Worm (Caenorhabditis elegans) whole organism, L3 larva: Measurements from ENCODE around the gene mrpl-1.

Source experiments
- R02D3.7 ChIP-seq: fragments of 150-350 bp; optimal IDR thresholded peaks from 2 replicates; lab custom pipeline; 2014; ENCODE audit warnings: missing biosample characterization, missing genetic modification characterization
- ZK546.5 ChIP-seq: sonication (generic microtip); optimal IDR thresholded peaks from 2 replicates; lab custom pipeline; 2017; ENCODE audit warnings: missing biosample characterization, missing genetic modification characterization
- ama-1 ChIP-seq: fragments of 150-350 bp; optimal IDR thresholded peaks from 2 replicates; lab custom pipeline; 2018
- ceh-16 ChIP-seq: sonication (generic microtip); optimal IDR thresholded peaks from 2 replicates; lab custom pipeline; 2017; ENCODE audit warnings: missing biosample characterization, missing genetic modification characterization
- ceh-82 ChIP-seq: fragments of 150-350 bp; optimal IDR thresholded peaks from 2 replicates; lab custom pipeline; 2014; ENCODE audit warnings: missing biosample characterization, missing genetic modification characterization
- ceh-9 ChIP-seq: sonication (generic microtip); optimal IDR thresholded peaks from 2 replicates; lab custom pipeline; 2018; ENCODE audit warnings: missing biosample characterization, missing genetic modification characterization
- egl-5 ChIP-seq: fragments of 150-350 bp; optimal IDR thresholded peaks from 2 replicates; lab custom pipeline; 2017; ENCODE audit warnings: missing biosample characterization, missing genetic modification reagents, missing genetic modification characterization, inconsistent platforms
- elt-1 ChIP-seq: fragments of 150-350 bp; optimal IDR thresholded peaks from 2 replicates; lab custom pipeline; 2014; ENCODE audit warnings: missing biosample characterization, missing genetic modification characterization
- elt-2 ChIP-seq: sonication (generic microtip); optimal IDR thresholded peaks from 2 replicates; lab custom pipeline; 2016; ENCODE audit warnings: missing genetic modification reagents, mild to moderate bottlenecking, missing genetic modification characterization, missing compliant biosample characterization
- eor-1 ChIP-seq, 2 experiments: fragments of 150-350 bp; optimal IDR thresholded peaks; 2 replicates each; lab custom pipeline; 2014 to 2018; ENCODE audit warnings: missing biosample characterization in 2 of 2, missing genetic modification characterization in 2 of 2
- fkh-10 ChIP-seq: sonication (generic microtip); optimal IDR thresholded peaks from 2 replicates; lab custom pipeline; 2017; ENCODE audit warnings: missing biosample characterization, missing genetic modification reagents, missing genetic modification characterization
- fkh-2 ChIP-seq: fragments of 150-350 bp; optimal IDR thresholded peaks from 2 replicates; lab custom pipeline; 2014; ENCODE audit warnings: missing biosample characterization, missing genetic modification reagents, missing genetic modification characterization
- fos-1 ChIP-seq: fragments of 150-350 bp; optimal IDR thresholded peaks from 2 replicates; lab custom pipeline; 2014; ENCODE audit warnings: missing biosample characterization, missing genetic modification characterization
- jun-1 ChIP-seq: fragments of 150-350 bp; optimal IDR thresholded peaks from 2 replicates; lab custom pipeline; 2014; ENCODE audit warnings: missing biosample characterization, missing genetic modification reagents, missing genetic modification characterization
- lin-15B ChIP-seq: fragments of 150-350 bp; optimal IDR thresholded peaks from 2 replicates; lab custom pipeline; 2014; ENCODE audit warnings: missing biosample characterization, missing genetic modification characterization
- lin-39 ChIP-seq: fragments of 150-350 bp; optimal IDR thresholded peaks from 2 replicates; lab custom pipeline; 2018; ENCODE audit warnings: missing biosample characterization, missing genetic modification reagents, missing genetic modification characterization
- lsy-12 ChIP-seq: sonication (generic microtip); optimal IDR thresholded peaks from 2 replicates; lab custom pipeline; 2016; ENCODE audit warnings: mild to moderate bottlenecking, missing genetic modification characterization, missing compliant biosample characterization
- mdl-1 ChIP-seq: fragments of 150-350 bp; optimal IDR thresholded peaks from 2 replicates; lab custom pipeline; 2014; ENCODE audit warnings: missing biosample characterization, missing genetic modification characterization
- nhr-11 ChIP-seq: fragments of 150-350 bp; optimal IDR thresholded peaks from 2 replicates; lab custom pipeline; 2014; ENCODE audit warnings: missing biosample characterization, missing genetic modification characterization
- nhr-25 ChIP-seq: sonication (generic microtip); optimal IDR thresholded peaks from 2 replicates; lab custom pipeline; 2017; ENCODE audit warnings: missing biosample characterization, missing genetic modification characterization
- nhr-28 ChIP-seq: fragments of 150-350 bp; optimal IDR thresholded peaks from 2 replicates; lab custom pipeline; 2014; ENCODE audit warnings: missing biosample characterization, missing genetic modification characterization
- nhr-43 ChIP-seq: sonication (generic microtip); optimal IDR thresholded peaks from 2 replicates; lab custom pipeline; 2016; ENCODE audit warnings: mild to moderate bottlenecking, missing genetic modification characterization, missing compliant biosample characterization; ENCODE audit not compliant: poor library complexity, severe bottlenecking
- nhr-67 ChIP-seq: fragments of 150-350 bp; optimal IDR thresholded peaks from 2 replicates; lab custom pipeline; 2014; ENCODE audit warnings: missing biosample characterization, missing genetic modification characterization
- nhr-77 ChIP-seq: fragments of 150-350 bp; optimal IDR thresholded peaks from 2 replicates; lab custom pipeline; 2014; ENCODE audit warnings: missing biosample characterization, missing genetic modification characterization
- pqm-1 ChIP-seq: fragments of 150-350 bp; optimal IDR thresholded peaks from 2 replicates; lab custom pipeline; 2017; ENCODE audit warnings: missing biosample characterization, missing genetic modification characterization, inconsistent platforms
- skn-1 ChIP-seq: fragments of 150-350 bp; optimal IDR thresholded peaks from 2 replicates; lab custom pipeline; 2014; ENCODE audit warnings: missing biosample characterization, missing genetic modification characterization
- tbx-2 ChIP-seq: sonication (generic microtip); optimal IDR thresholded peaks from 2 replicates; lab custom pipeline; 2016; ENCODE audit warnings: mild to moderate bottlenecking, missing genetic modification characterization, missing compliant biosample characterization
- unc-39 ChIP-seq: sonication (generic microtip); optimal IDR thresholded peaks from 4 replicates; lab custom pipeline; 2017; ENCODE audit warnings: missing biosample characterization, missing genetic modification characterization
- unc-62 ChIP-seq: fragments of 150-350 bp; sonication (generic microtip); optimal IDR thresholded peaks from 4 replicates; lab custom pipeline; 2014; ENCODE audit warnings: missing biosample characterization, missing genetic modification reagents, missing genetic modification characterization
- zag-1 ChIP-seq: fragments of 150-350 bp; optimal IDR thresholded peaks from 2 replicates; lab custom pipeline; 2014; ENCODE audit warnings: missing biosample characterization, missing genetic modification characterization
- ztf-11 ChIP-seq: fragments of 150-350 bp; optimal IDR thresholded peaks from 2 replicates; lab custom pipeline; 2014; ENCODE audit warnings: missing biosample characterization, missing genetic modification characterization
- ztf-4 ChIP-seq: fragments of 150-350 bp; optimal IDR thresholded peaks from 2 replicates; lab custom pipeline; 2014; ENCODE audit warnings: missing biosample characterization, missing genetic modification characterization

mrpl-1 gene

DNA sequence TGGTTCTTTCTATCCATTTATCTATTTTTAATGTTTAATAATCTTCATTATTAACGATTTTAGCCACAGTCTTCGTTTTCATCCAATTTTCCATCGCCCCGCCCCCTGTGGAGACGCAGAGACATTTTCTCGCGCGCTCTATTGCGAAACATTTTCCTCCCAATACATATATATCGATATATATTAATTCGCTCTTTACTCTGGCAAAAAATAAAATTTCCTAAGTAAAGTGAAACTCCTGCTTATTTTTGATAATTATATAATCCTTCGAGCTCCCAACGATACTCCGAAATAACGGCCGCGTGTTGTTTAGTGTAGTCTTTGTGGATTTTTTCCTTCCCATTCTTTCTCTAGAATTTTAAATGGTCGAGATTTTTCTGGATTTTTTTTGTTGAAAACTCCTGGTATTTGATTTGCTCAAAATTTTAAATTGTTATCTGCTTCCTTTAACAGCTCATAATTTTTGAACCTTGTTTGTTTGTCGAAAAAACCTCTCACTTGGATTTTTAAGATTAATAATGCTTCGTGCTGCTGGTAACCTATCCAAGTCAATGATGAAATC is 19.0 kb upstream of the mrpl-1 start, which contains the start of gene sucg-1:
Gene sucg-1 (plus strand): TSS at position 512 of the 562 bp plus-strand sequence.
- TF ChIP-seq lin-15B (peak; percentile 14), nhr-77 (no peak), ZK546.5 (tag; lab: Kevin White, UChicago) (no peak), elt-1 (tag; lab: Kevin White, UChicago) (no peak)

DNA sequence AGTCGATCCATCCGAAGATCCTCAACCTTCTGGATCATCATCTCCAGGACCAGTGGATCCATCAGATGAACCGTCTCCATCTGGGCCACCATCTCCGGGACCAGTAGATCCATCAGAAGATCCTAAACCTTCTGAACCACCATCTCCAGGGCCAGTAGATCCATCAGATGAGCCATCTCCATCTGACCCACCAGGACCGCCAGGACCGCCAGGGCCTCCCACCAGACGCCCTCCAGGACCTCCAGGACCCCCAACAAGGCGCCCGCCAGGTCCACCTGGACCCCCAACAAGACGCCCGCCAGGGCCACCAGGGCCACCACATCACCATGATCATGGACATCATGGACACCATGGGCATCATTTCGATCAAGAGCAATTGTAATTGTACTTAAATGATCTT is 17.8 kb upstream of the mrpl-1 start:
- TF ChIP-seq tbx-2 (tag; lab: Kevin White, UChicago) (no peak), ztf-4 (tag; lab: Kevin White, UChicago) (no peak), eor-1 (tag; optimal IDR thresholded peaks at IDR 0.05; lab: Kevin White, UChicago) (no peak), jun-1 (tag; lab: Kevin White, UChicago) (no peak), nhr-25 (no peak), ceh-16 (tag; lab: Kevin White, UChicago) (no peak), fkh-10 (GFP tag; lab: Kevin White, UChicago) (no peak), nhr-11 (no peak), ama-1 (lab: Kevin White, UChicago) (no peak), nhr-43 (tag; lab: Kevin White, UChicago) (no peak), unc-39 (tag; lab: Kevin White, UChicago) (no peak), zag-1 (tag; lab: Kevin White, UChicago) (no peak)

DNA sequence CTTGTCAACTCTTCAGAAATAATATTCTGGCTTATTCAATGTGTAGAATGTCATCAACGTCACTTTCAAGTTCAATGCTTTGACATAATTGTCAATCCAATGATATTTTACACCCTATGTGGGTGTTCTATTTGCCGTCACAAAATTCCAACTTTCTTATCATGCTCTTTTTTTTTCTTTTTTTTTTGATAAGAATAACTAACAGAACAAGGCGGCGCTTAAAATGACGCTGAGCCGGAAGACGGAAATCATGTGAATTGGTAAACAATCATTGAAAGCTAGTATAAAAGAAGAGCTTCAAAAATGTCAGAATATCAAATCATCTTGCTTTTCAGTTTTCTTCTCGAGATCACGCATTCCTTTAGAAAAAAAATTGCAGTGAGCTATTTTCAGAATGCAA is 16.8 kb upstream of the mrpl-1 start, which contains the start of gene C50F7.5:
Gene C50F7.5 (plus strand): TSS at position 395 of the 400 bp plus-strand sequence.
- no peak for TF ChIP-seq fos-1 (tag; lab: Kevin White, UChicago)
- TF ChIP-seq elt-2 (tag; lab: Kevin White, UChicago) = peak; percentile 56
- TF ChIP-seq fkh-10 (GFP tag; lab: Kevin White, UChicago) = no peak
- peak; percentile 8 for TF ChIP-seq pqm-1 (tag; lab: Kevin White, UChicago)

DNA sequence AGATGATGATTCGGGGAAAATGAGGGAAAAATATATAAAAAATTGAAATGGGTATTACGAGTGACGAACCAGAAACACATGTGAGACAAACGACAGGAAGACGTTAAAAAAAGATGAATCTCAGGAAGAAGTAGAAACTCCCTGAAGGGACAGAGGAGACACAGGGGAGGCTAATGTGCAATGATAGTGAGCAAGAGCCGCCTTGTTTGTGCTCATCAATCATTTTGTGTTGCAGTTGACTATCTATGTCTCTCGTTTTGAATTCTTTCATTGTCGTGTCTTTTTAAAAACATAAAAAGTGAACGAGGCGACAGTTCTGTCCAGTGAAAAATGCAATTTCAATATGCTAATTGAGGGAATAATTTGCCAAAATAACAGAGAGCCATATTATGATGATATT is 15.4 kb upstream of the mrpl-1 start:
- TF ChIP-seq ztf-4 (tag; lab: Kevin White, UChicago) (no peak), fos-1 (tag; lab: Kevin White, UChicago) (no peak), nhr-43 (tag; lab: Kevin White, UChicago) (no peak), egl-5 (tag; lab: Kevin White, UChicago) (no peak), lin-39 (tag; lab: Kevin White, UChicago) (peak; percentile 73), zag-1 (tag; lab: Kevin White, UChicago) (no peak), mdl-1 (tag; lab: Kevin White, UChicago) (no peak)

DNA sequence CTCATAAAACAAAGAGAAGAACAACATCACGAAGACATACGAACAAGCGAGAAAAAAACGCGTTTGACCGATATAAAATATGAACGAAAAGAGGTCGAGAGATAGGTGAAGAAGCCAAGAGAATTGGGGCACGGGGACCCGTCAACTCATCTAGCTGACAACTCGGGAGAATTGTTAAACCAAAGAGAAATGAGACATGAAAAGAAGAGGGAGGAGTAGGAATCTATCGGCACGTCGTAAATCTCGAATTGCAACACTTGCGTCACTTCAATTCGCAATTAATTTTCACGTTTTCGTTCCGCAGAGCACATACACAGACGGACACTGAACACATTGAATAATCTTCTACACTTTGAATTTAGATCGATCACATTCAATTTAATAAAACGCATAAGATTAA is 14.1 kb upstream of the mrpl-1 start:
- TF ChIP-seq fkh-2 (tag; lab: Kevin White, UChicago) (no peak), egl-5 (tag; lab: Kevin White, UChicago) (peak; percentile 76)

DNA sequence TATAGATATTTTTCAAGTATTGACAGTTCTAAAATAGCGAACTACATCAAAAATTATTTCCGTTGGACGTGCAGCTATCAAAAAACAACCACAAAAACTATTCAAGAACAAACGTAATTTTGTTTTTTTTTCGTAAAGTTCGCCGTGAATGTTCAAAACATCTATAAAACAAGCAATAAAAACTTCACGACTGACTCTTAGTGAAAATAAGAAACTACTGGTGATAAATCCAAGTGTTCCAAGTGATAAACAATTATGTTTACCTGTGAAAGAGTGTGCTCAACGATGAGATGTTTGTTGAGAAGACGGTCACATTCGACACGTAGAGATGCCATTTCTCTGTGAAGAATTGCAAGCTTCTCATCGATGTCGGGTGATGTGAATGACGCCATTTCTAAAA is 13.3 kb upstream of the mrpl-1 start, which contains the start of gene C50F7.6:
Gene C50F7.6 (minus strand): TSS at position 394 of the 400 bp plus-strand sequence.
- TF ChIP-seq unc-62 (GFP tag; lab: Kevin White, UChicago) = no peak
- peak; percentile 53 for TF ChIP-seq egl-5 (tag; lab: Kevin White, UChicago)
- no peak for TF ChIP-seq ceh-9 (tag; lab: Kevin White, UChicago)
- no peak for TF ChIP-seq R02D3.7
- no peak for TF ChIP-seq nhr-11
- TF ChIP-seq ceh-16 (tag; lab: Kevin White, UChicago) = no peak
- TF ChIP-seq lsy-12 (tag; lab: Kevin White, UChicago) = no peak

DNA sequence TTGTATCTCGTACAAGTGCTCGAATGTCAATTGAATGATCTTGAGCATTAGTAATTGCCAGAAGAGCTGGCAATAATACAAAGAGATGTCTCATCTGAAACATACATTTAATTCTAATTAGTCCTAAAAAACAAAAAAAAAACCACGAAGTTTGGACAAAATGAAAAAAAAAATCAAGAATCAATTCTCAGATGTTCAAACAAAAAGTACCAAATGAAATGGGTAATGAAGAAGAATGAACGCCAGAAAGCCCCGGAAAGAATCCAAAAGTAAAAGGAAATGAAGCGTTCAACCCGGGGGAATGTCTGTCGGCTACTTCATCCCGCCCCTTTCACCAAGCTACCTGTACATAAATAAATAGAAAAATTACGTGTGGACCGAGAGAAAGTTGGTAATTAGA is 8.4 kb upstream of the mrpl-1 start, which contains the start of gene F33D4.6:
Gene F33D4.6 (minus strand): TSS at position 101 of the 400 bp plus-strand sequence.
- no peak for TF ChIP-seq nhr-28 (tag; lab: Kevin White, UChicago)
- no peak for TF ChIP-seq elt-1 (tag; lab: Kevin White, UChicago)
- no peak for TF ChIP-seq nhr-67 (tag; lab: Kevin White, UChicago)
- TF ChIP-seq lin-15B = no peak
- TF ChIP-seq ceh-82 (tag; lab: Kevin White, UChicago) = no peak
- no peak for TF ChIP-seq pqm-1 (tag; lab: Kevin White, UChicago)
- TF ChIP-seq unc-62 (GFP tag; lab: Kevin White, UChicago) = no peak
- no peak for TF ChIP-seq elt-2 (tag; lab: Kevin White, UChicago)
- TF ChIP-seq nhr-77 = no peak
- no peak for TF ChIP-seq R02D3.7
- TF ChIP-seq nhr-43 (tag; lab: Kevin White, UChicago) = no peak
- no peak for TF ChIP-seq skn-1
- no peak for TF ChIP-seq ztf-11 (tag; lab: Kevin White, UChicago)
